Worm (Caenorhabditis elegans) whole organism, L4/young adult: ENCODE data around the gene ttbk-4.

ENCODE experiments used
- W03F9.2 ChIP-seq: fragments of 150-350 bp; optimal IDR thresholded peaks from 2 replicates; lab custom pipeline; 2014; ENCODE audit warnings: missing biosample characterization, missing genetic modification characterization
- dao-5 ChIP-seq: sonication (generic microtip); optimal IDR thresholded peaks from 2 replicates; lab custom pipeline; 2016; ENCODE audit warnings: missing genotype, missing genetic modification characterization, moderate library complexity, missing compliant biosample characterization

DNA sequence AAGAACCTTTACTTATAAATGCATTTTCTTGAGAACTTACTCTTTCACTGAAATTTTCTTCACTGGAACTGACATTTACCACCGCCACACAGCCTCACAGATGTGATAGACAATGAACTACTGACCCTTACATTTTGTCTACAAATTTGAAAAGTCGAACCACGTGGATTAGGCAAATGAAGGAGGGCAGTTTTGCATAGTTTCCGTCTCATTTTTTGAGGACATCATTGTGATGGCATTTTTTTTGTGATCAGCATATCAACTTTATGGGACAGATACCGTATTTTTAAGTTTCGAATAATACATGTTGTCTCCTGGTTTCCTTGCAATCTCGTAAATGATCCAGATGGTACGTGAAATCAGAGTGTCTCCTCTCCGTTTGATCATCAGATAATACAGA, 2.4 kb downstream of the ttbk-4 start, which contains the start of gene W01B6.3:
- no peak for TF ChIP-seq W03F9.2 (tag; lab: Kevin White, UChicago)
- no peak for TF ChIP-seq dao-5 (tag; lab: Kevin White, UChicago)
